Worm (Caenorhabditis elegans): ENCODE measurements around the gene T22B2.5.

DNA sequence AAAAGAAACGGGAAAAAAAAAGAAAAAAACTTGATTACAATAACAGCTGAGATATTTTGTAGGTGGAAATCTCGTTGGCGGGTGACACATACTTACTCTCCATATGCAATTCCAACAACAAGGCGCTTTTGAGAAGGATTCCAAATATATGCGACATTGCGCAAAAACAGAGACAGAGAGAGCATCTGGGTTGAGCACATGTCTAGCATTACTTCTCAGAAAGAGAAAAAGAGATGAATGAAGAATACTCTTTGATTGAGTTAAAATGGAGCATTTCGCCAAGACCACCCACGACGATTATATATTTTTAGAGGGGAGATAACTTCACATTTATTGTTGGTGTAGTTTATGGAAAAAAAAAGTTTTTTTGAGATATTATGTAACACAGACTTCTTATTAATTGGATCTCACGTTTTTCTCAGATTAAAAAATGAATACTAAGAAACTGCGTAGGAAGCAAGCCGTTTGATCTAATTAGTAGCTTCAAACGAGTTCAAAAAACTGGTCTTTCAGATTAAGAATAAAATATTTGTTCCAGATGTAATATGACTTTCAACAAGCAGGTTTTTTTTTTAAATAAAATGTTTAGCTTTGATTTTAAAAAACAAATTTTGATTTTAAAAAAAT is 33.9 kb upstream of the T22B2.5 start:
- TF ChIP-seq egl-27 (tag; optimal IDR thresholded peaks at IDR 0.05) (no peak), dmd-4 (tag; optimal IDR thresholded peaks at IDR 0.05) (no peak), snpc-4 (tag; optimal IDR thresholded peaks at IDR 0.05) (no peak), elt-1 (tag; optimal IDR thresholded peaks at IDR 0.05) (no peak), ama-1 (optimal IDR thresholded peaks at IDR 0.05) (no peak), ztf-1 (GFP tag; conservative IDR thresholded peaks at IDR 0.05) (no peak), nhr-77 (tag; optimal IDR thresholded peaks at IDR 0.05) (no peak), nhr-237 (tag; optimal IDR thresholded peaks at IDR 0.05) (no peak), sem-4 (tag; optimal IDR thresholded peaks at IDR 0.05) (no peak), nhr-11 (tag; optimal IDR thresholded peaks at IDR 0.05) (no peak), aly-2 (tag; optimal IDR thresholded peaks at IDR 0.05) (no peak), unc-39 (tag; optimal IDR thresholded peaks at IDR 0.05) (no peak)

Data from whole organism, L2 larva.